Fruit fly (Drosophila melanogaster): ENCODE data around the gene CG10068.

DNA sequence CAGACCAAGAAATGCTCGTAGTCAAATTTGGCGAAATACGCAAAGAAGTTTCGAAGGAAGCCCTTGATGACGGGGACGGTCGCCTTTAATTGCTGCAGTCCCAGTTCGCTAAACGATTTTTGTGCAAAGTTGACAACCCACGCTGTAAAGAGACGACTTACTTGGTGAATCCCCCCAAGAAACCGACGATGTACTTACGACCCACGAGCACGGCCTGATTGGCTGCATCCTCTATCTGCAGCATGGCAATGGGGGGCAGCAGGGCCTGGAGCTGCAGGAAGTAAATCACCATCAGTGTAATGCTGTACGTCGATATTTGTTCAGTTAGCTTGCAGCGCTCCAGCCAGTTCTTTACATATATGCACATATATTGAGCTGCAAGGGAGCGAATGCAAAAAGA, 44.1 kb downstream of the CG10068 start:
- TF ChIP-seq lola (GFP tag; optimal IDR thresholded peaks at IDR 0.05) (no peak), sv (GFP tag; optimal IDR thresholded peaks at IDR 0.05) (no peak), pan (optimal IDR thresholded peaks at IDR 0.05) (no peak)
